Worm (Caenorhabditis elegans) whole organism, L1 larva: ENCODE data around the gene sftb-1.

Experiments used
- C04F5.9 ChIP-seq: sonication (generic microtip); optimal IDR thresholded peaks from 2 replicates; lab custom pipeline; 2016; ENCODE audit warnings: missing genetic modification characterization, missing compliant biosample characterization
- C34B4.2 ChIP-seq: sonication (generic microtip); optimal IDR thresholded peaks from 2 replicates; lab custom pipeline; 2017; ENCODE audit warnings: mild to moderate bottlenecking, missing genetic modification characterization, missing compliant biosample characterization
- alr-1 ChIP-seq: fragments of 200-800 bp; sonication (Bioruptor generic); optimal IDR thresholded peaks from 2 replicates; lab custom pipeline; 2018; ENCODE audit warnings: borderline replicate concordance, mild to moderate bottlenecking, missing genetic modification characterization, missing compliant biosample characterization
- aly-2 ChIP-seq: fragments of 150-350 bp; optimal IDR thresholded peaks from 2 replicates; lab custom pipeline; 2014; ENCODE audit warnings: missing biosample characterization, missing genetic modification characterization
- ama-1 ChIP-seq: fragments of 150-350 bp; optimal IDR thresholded peaks from 2 replicates; lab custom pipeline; 2014
- ceh-63 ChIP-seq: fragments of 200-800 bp; sonication (Bioruptor generic); optimal IDR thresholded peaks from 2 replicates; lab custom pipeline; 2018; ENCODE audit warnings: mild to moderate bottlenecking, missing genetic modification characterization, missing compliant biosample characterization
- ceh-8 ChIP-seq: fragments of 200-800 bp; sonication (Bioruptor generic); optimal IDR thresholded peaks from 2 replicates; lab custom pipeline; 2018; ENCODE audit warnings: mild to moderate bottlenecking, missing genetic modification characterization, moderate library complexity, missing compliant biosample characterization
- ceh-82 ChIP-seq, 3 experiments: fragments of 150-350 bp in 1 of 3; sonication (generic microtip) in 2 of 3; optimal IDR thresholded peaks; 2 replicates each; lab custom pipeline; 2014 to 2017; ENCODE audit warnings: missing biosample characterization in 3 of 3, missing genetic modification characterization in 3 of 3
- ceh-88 ChIP-seq: fragments of 200-800 bp; sonication (Bioruptor generic); IDR thresholded peaks from 2 replicates; pipeline ENCODE4 v1.3.6; 2022; ENCODE audit warnings: missing genetic modification characterization, missing compliant biosample characterization
- ceh-90 ChIP-seq: sonication (generic microtip); optimal IDR thresholded peaks from 2 replicates; lab custom pipeline; 2016; ENCODE audit warnings: missing genetic modification characterization, missing compliant biosample characterization
- ces-1 ChIP-seq: fragments of 150-350 bp; optimal IDR thresholded peaks from 2 replicates; lab custom pipeline; 2014; ENCODE audit warnings: missing biosample characterization, missing genetic modification reagents, missing genetic modification characterization
- dsc-1 ChIP-seq: sonication (generic microtip); optimal IDR thresholded peaks from 2 replicates; lab custom pipeline; 2016; ENCODE audit warnings: mild to moderate bottlenecking, missing genetic modification characterization, missing compliant biosample characterization
- efl-1 ChIP-seq, 4 experiments: fragments of 150-350 bp; optimal IDR thresholded peaks in 3 of 4; peaks in 1 of 4; 1 replicate in 1 of 4; 2 replicates in 3 of 4; lab custom pipeline; 2014; ENCODE audit warnings: missing biosample characterization in 2 of 4, missing genetic modification characterization in 2 of 4, missing genetic modification reagents in 2 of 4
- efl-3 ChIP-seq: fragments of 200-800 bp; sonication (Bioruptor generic); optimal IDR thresholded peaks from 2 replicates; lab custom pipeline; 2018; ENCODE audit warnings: mild to moderate bottlenecking, missing genetic modification characterization, missing compliant biosample characterization
- egl-13 ChIP-seq: sonication (generic microtip); optimal IDR thresholded peaks from 2 replicates; lab custom pipeline; 2016; ENCODE audit warnings: missing genotype, missing genetic modification reagents, missing genetic modification characterization, missing compliant biosample characterization
- elt-2 ChIP-seq: sonication (generic microtip); optimal IDR thresholded peaks from 2 replicates; lab custom pipeline; 2016; ENCODE audit warnings: missing genetic modification characterization, mild to moderate bottlenecking, inconsistent platforms, missing compliant biosample characterization, missing genetic modification reagents
- fkh-4 ChIP-seq: sonication (generic microtip); optimal IDR thresholded peaks from 2 replicates; lab custom pipeline; 2016; ENCODE audit warnings: missing compliant biosample characterization, missing genetic modification characterization, borderline replicate concordance
- fkh-8 ChIP-seq: sonication (generic microtip); optimal IDR thresholded peaks from 2 replicates; lab custom pipeline; 2016; ENCODE audit warnings: mild to moderate bottlenecking, missing genetic modification characterization, missing compliant biosample characterization
- fos-1 ChIP-seq: fragments of 150-350 bp; optimal IDR thresholded peaks from 2 replicates; lab custom pipeline; 2014; ENCODE audit warnings: missing biosample characterization, missing genetic modification characterization
- irx-1 ChIP-seq: sonication (generic microtip); optimal IDR thresholded peaks from 2 replicates; lab custom pipeline; 2016; ENCODE audit warnings: missing genetic modification characterization, missing compliant biosample characterization
- jun-1 ChIP-seq: fragments of 150-350 bp; optimal IDR thresholded peaks from 2 replicates; lab custom pipeline; 2014; ENCODE audit warnings: missing biosample characterization, missing genetic modification reagents, missing genetic modification characterization
- lin-14 ChIP-seq: fragments of 200-800 bp; sonication (Bioruptor generic); optimal IDR thresholded peaks from 2 replicates; lab custom pipeline; 2018; ENCODE audit warnings: mild to moderate bottlenecking, missing genetic modification characterization, moderate library complexity, missing compliant biosample characterization
- lin-35 ChIP-seq, 2 experiments: fragments of 150-350 bp; optimal IDR thresholded peaks; 2 replicates each; lab custom pipeline; 2014; ENCODE audit warnings: missing biosample characterization in 2 of 2, missing genetic modification characterization in 2 of 2, missing genetic modification reagents in 2 of 2
- lir-3 ChIP-seq: sonication (generic microtip); optimal IDR thresholded peaks from 2 replicates; lab custom pipeline; 2016; ENCODE audit warnings: mild to moderate bottlenecking, missing genetic modification characterization, moderate library complexity, missing compliant biosample characterization; ENCODE audit not compliant: poor library complexity
- lsy-2 ChIP-seq, 2 experiments: fragments of 150-350 bp; optimal IDR thresholded peaks; 2 replicates each; lab custom pipeline; 2014; ENCODE audit warnings: missing biosample characterization in 2 of 2, missing genetic modification characterization in 2 of 2
- mab-9 ChIP-seq: fragments of 200-800 bp; sonication (Bioruptor generic); IDR thresholded peaks from 2 replicates; pipeline ENCODE4 v1.3.6; 2022; ENCODE audit warnings: missing genetic modification reagents, missing genetic modification characterization, missing compliant biosample characterization
- mdl-1 ChIP-seq, 2 experiments: fragments of 150-350 bp; optimal IDR thresholded peaks; 2 replicates each; lab custom pipeline; 2014 to 2017; ENCODE audit warnings: missing biosample characterization in 2 of 2, missing genetic modification characterization in 2 of 2, inconsistent platforms in 1 of 2
- mef-2 ChIP-seq: fragments of 150-350 bp; optimal IDR thresholded peaks from 2 replicates; lab custom pipeline; 2014; ENCODE audit warnings: missing biosample characterization, missing genetic modification characterization
- nhr-11 ChIP-seq: fragments of 150-350 bp; optimal IDR thresholded peaks from 2 replicates; lab custom pipeline; 2014; ENCODE audit warnings: missing biosample characterization, missing genetic modification characterization
- nhr-19 ChIP-seq: fragments of 200-800 bp; sonication (Bioruptor generic); conservative IDR thresholded peaks from 2 replicates; pipeline ENCODE4 v1.3.6; 2022; ENCODE audit warnings: missing genetic modification characterization, missing compliant biosample characterization
- nhr-237 ChIP-seq: fragments of 150-350 bp; optimal IDR thresholded peaks from 2 replicates; lab custom pipeline; 2014; ENCODE audit warnings: missing biosample characterization, missing genetic modification characterization
- nhr-28 ChIP-seq: fragments of 150-350 bp; optimal IDR thresholded peaks from 2 replicates; lab custom pipeline; 2014; ENCODE audit warnings: missing biosample characterization, missing genetic modification characterization
- nhr-47 ChIP-seq: sonication (generic microtip); optimal IDR thresholded peaks from 2 replicates; lab custom pipeline; 2016; ENCODE audit warnings: mild to moderate bottlenecking, missing genetic modification characterization, moderate library complexity, missing compliant biosample characterization
- nhr-90 ChIP-seq: sonication (generic microtip); optimal IDR thresholded peaks from 2 replicates; lab custom pipeline; 2016; ENCODE audit warnings: mild to moderate bottlenecking, missing genetic modification characterization, missing compliant biosample characterization; ENCODE audit not compliant: poor library complexity
- pag-3 ChIP-seq: sonication (generic microtip); optimal IDR thresholded peaks from 2 replicates; lab custom pipeline; 2017; ENCODE audit warnings: missing genetic modification characterization, mild to moderate bottlenecking, missing compliant biosample characterization, antibody characterized with exemption, borderline replicate concordance; ENCODE audit not compliant: insufficient read depth
- pqm-1 ChIP-seq: sonication (generic microtip); optimal IDR thresholded peaks from 3 replicates; lab custom pipeline; 2017; ENCODE audit warnings: missing biosample characterization, missing genetic modification characterization
- rnt-1 ChIP-seq: sonication (generic microtip); optimal IDR thresholded peaks from 2 replicates; lab custom pipeline; 2016; ENCODE audit warnings: mild to moderate bottlenecking, missing genetic modification characterization, moderate library complexity, missing compliant biosample characterization
- skn-1 ChIP-seq: fragments of 150-350 bp; optimal IDR thresholded peaks from 2 replicates; lab custom pipeline; 2014; ENCODE audit warnings: missing biosample characterization, missing genetic modification characterization
- sox-4 ChIP-seq: sonication (generic microtip); optimal IDR thresholded peaks from 2 replicates; lab custom pipeline; 2016; ENCODE audit warnings: missing genetic modification characterization, missing compliant biosample characterization
- sup-37 ChIP-seq: fragments of 200-800 bp; sonication (Bioruptor generic); optimal IDR thresholded peaks from 2 replicates; lab custom pipeline; 2018; ENCODE audit warnings: mild to moderate bottlenecking, missing genetic modification characterization, missing compliant biosample characterization
- swsn-7 ChIP-seq: sonication (generic microtip); optimal IDR thresholded peaks from 2 replicates; lab custom pipeline; 2016; ENCODE audit warnings: missing genetic modification characterization, missing compliant biosample characterization
- tlp-1 ChIP-seq: fragments of 150-350 bp; optimal IDR thresholded peaks from 2 replicates; lab custom pipeline; 2014; ENCODE audit warnings: missing biosample characterization, missing genetic modification characterization
- unc-62 ChIP-seq: fragments of 150-350 bp; optimal IDR thresholded peaks from 2 replicates; lab custom pipeline; 2014; ENCODE audit warnings: missing biosample characterization, missing genetic modification reagents, missing genetic modification characterization
- unc-86 ChIP-seq: sonication (generic microtip); optimal IDR thresholded peaks from 2 replicates; lab custom pipeline; 2016; ENCODE audit warnings: missing genetic modification characterization, missing compliant biosample characterization
- vab-15 ChIP-seq: sonication (generic microtip); optimal IDR thresholded peaks from 2 replicates; lab custom pipeline; 2017; ENCODE audit warnings: missing genotype, mild to moderate bottlenecking, missing genetic modification characterization, missing compliant biosample characterization
- xbp-1 ChIP-seq: sonication (generic microtip); optimal IDR thresholded peaks from 2 replicates; lab custom pipeline; 2016; ENCODE audit warnings: missing genetic modification characterization, missing compliant biosample characterization
- zag-1 ChIP-seq: fragments of 150-350 bp; optimal IDR thresholded peaks from 2 replicates; lab custom pipeline; 2014; ENCODE audit warnings: missing biosample characterization, missing genetic modification characterization
- zip-4 ChIP-seq: fragments of 200-800 bp; sonication (Bioruptor generic); optimal IDR thresholded peaks from 2 replicates; lab custom pipeline; 2018; ENCODE audit warnings: mild to moderate bottlenecking, missing genetic modification characterization, moderate library complexity, missing compliant biosample characterization
- ztf-11 ChIP-seq, 2 experiments: sonication (generic microtip); optimal IDR thresholded peaks; 2 replicates each; lab custom pipeline; 2016 to 2017; ENCODE audit warnings: missing genetic modification characterization in 2 of 2, missing biosample characterization in 1 of 2, missing compliant biosample characterization in 1 of 2
- ztf-4 ChIP-seq: fragments of 150-350 bp; optimal IDR thresholded peaks from 2 replicates; lab custom pipeline; 2014; ENCODE audit warnings: missing biosample characterization, missing genetic modification characterization

sftb-1 gene

ce11 chrIII:4281955-4282618 lies 13.0 kb upstream of the sftb-1 start:
- TF ChIP-seq vab-15 (peak; percentile 88), ceh-82 (tag; optimal IDR thresholded peaks at IDR 0.05; lab: Kevin White, UChicago) (peak; percentile 69 to 84 (median 73)), ama-1 (lab: Kevin White, UChicago) (peak; percentile 48), mef-2 (tag; lab: Kevin White, UChicago) (peak; percentile 96), unc-86 (tag; lab: Kevin White, UChicago) (peak; percentile 100), unc-62 (GFP tag; lab: Kevin White, UChicago) (peak; percentile 18), jun-1 (tag; lab: Kevin White, UChicago) (peak; percentile 97), ceh-8 (GFP tag; lab: Kevin White, UChicago) (peak; percentile 97), dsc-1 (tag; lab: Kevin White, UChicago) (peak; percentile 99), nhr-237 (tag; lab: Kevin White, UChicago) (peak; percentile 58), irx-1 (tag; lab: Kevin White, UChicago) (peak; percentile 97), fkh-8 (tag; lab: Kevin White, UChicago) (peak; percentile 99), rnt-1 (peak; percentile 90), ztf-11 (tag; optimal IDR thresholded peaks at IDR 0.05; lab: Kevin White, UChicago) (peak in 1 of 2 experiments; percentile 97), sup-37 (GFP tag; lab: Kevin White, UChicago) (peak; percentile 96), nhr-19 (GFP tag; lab: Robert Waterston, UW) (peak; percentile 98), nhr-47 (tag; lab: Kevin White, UChicago) (peak; percentile 99), pag-3 (tag; lab: Kevin White, UChicago) (peak; percentile 95), fos-1 (tag; lab: Kevin White, UChicago) (peak; percentile 73), ceh-63 (GFP tag; lab: Kevin White, UChicago) (peak; percentile 27), mdl-1 (tag; optimal IDR thresholded peaks at IDR 0.05; lab: Kevin White, UChicago) (peak; percentile 65 to 95), fkh-4 (peak; percentile 84), swsn-7 (tag; lab: Kevin White, UChicago) (peak; percentile 99), ceh-90 (tag; lab: Kevin White, UChicago) (peak; percentile 49), lin-35 (GFP tag; optimal IDR thresholded peaks at IDR 0.05; lab: Kevin White, UChicago) (peak; percentile 69 to 85), xbp-1 (tag; lab: Kevin White, UChicago) (peak; percentile 98), ztf-4 (peak; percentile 98), elt-2 (tag; lab: Kevin White, UChicago) (peak; percentile 91), efl-1 (optimal IDR thresholded peaks at IDR 0.05; lab: Kevin White, UChicago) (peak; percentile 81 to 86), efl-1 (GFP tag; optimal IDR thresholded peaks at IDR 0.05 in 1 of 2; lab: Kevin White, UChicago) (peak; percentile 65 to 97), nhr-90 (tag; lab: Kevin White, UChicago) (peak; percentile 99), lin-14 (GFP tag; lab: Kevin White, UChicago) (peak; percentile 100), skn-1 (tag; lab: Kevin White, UChicago) (peak; percentile 86), zip-4 (GFP tag; lab: Kevin White, UChicago) (peak; percentile 91), alr-1 (tag; lab: Kevin White, UChicago) (no peak), zag-1 (peak; percentile 77), egl-13 (tag; lab: Kevin White, UChicago) (peak; percentile 100), nhr-11 (tag; lab: Kevin White, UChicago) (peak; percentile 97), aly-2 (no peak), lir-3 (tag; lab: Kevin White, UChicago) (peak; percentile 92), ces-1 (GFP tag; lab: Kevin White, UChicago) (peak; percentile 29), C04F5.9 (tag; lab: Kevin White, UChicago) (peak; percentile 91), ceh-88 (GFP tag; lab: Robert Waterston, UW) (peak; percentile 94), nhr-28 (tag; lab: Kevin White, UChicago) (no peak), sox-4 (tag; lab: Kevin White, UChicago) (peak; percentile 97), mab-9 (GFP tag; lab: Robert Waterston, UW) (peak; percentile 92), C34B4.2 (tag; lab: Kevin White, UChicago) (peak; percentile 12), lsy-2 (tag; optimal IDR thresholded peaks at IDR 0.05; lab: Kevin White, UChicago) (peak; percentile 91 to 94), pqm-1 (tag; lab: Kevin White, UChicago) (peak; percentile 70), tlp-1 (no peak), efl-3 (peak; percentile 83)
